Worm (Caenorhabditis elegans) whole organism, midembryonic: Measurements from ENCODE around the gene F21D9.11.

ENCODE experiments used
- T22C8.4 ChIP-seq: fragments of 200-800 bp; sonication (Bioruptor generic); IDR thresholded peaks from 2 replicates; pipeline ENCODE4 v1.3.6; 2022; ENCODE audit warnings: missing genetic modification characterization, missing compliant biosample characterization
- cog-1 ChIP-seq: sonication (generic microtip); optimal IDR thresholded peaks from 2 replicates; lab custom pipeline; 2016; ENCODE audit warnings: missing genetic modification characterization, missing compliant biosample characterization
- flt-1 ChIP-seq: fragments of 200-800 bp; sonication (Bioruptor generic); IDR thresholded peaks from 2 replicates; pipeline ENCODE4 v1.3.6; 2022; ENCODE audit warnings: missing genetic modification characterization, missing compliant biosample characterization
- klf-2 ChIP-seq: fragments of 200-800 bp; sonication (Bioruptor generic); conservative IDR thresholded peaks from 2 replicates; pipeline ENCODE4 v1.3.6; 2022; ENCODE audit warnings: missing genetic modification reagents, missing genetic modification characterization, missing compliant biosample characterization
- med-1 ChIP-seq: sonication (generic microtip); optimal IDR thresholded peaks from 2 replicates; lab custom pipeline; 2017; ENCODE audit warnings: missing genetic modification characterization, mild to moderate bottlenecking, missing compliant biosample characterization, antibody characterized with exemption, missing genetic modification reagents; ENCODE audit not compliant: insufficient read depth
- tab-1 ChIP-seq: fragments of 200-800 bp; sonication (Bioruptor generic); IDR thresholded peaks from 2 replicates; pipeline ENCODE4 v1.3.6; 2022; ENCODE audit warnings: missing genetic modification characterization, missing compliant biosample characterization
- ztf-29 ChIP-seq: fragments of 200-800 bp; sonication (Bioruptor generic); IDR thresholded peaks from 2 replicates; pipeline ENCODE4 v1.3.6; 2022; ENCODE audit warnings: missing genetic modification reagents, missing genetic modification characterization, missing compliant biosample characterization

F21D9.11 gene

ce11 chrV:19299262-19299661 is 47.3 kb downstream of the F21D9.11 start, which contains the start of gene F55C9.14:
TSS of gene F55C9.14 (plus strand) at chrV:19299562.
- TF ChIP-seq klf-2: no peak
- TF ChIP-seq flt-1: no peak
- no peak for TF ChIP-seq tab-1
- no peak for TF ChIP-seq T22C8.4
- TF ChIP-seq ztf-29 (GFP tag; lab: Robert Waterston, UW): no peak
- TF ChIP-seq med-1: no peak

DNA sequence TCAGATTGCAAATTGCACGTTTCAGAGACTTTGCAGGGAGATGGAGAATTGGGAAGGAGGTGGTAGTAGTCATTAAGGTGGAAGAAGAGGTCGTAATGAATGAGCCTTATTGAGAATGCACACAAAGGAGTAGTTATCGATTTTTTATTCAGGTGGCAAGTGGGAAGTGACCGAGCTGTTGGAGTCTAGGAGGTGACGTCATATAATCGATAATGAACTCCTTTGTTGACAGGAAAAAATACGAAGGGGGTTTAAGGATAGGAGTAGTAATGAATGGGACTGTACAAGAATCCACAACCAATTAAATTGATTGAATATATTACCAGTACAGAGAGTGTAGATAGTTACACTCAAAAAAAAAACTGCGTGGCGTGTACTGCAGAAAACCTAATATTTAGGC is 50.0 kb downstream of the F21D9.11 start, which contains the start of gene fbxb-62:
TSS of gene fbxb-62 (minus strand) at position 101 of the 400 bp plus-strand sequence.
- TF ChIP-seq ztf-29 (GFP tag; lab: Robert Waterston, UW) (no peak), cog-1 (tag; lab: Kevin White, UChicago) (no peak), T22C8.4 (0 out of 2 replicates have a peak, but pooled peaks have one; percentile 29), flt-1 (no peak), tab-1 (no peak), klf-2 (no peak)
